Fruit fly (Drosophila melanogaster) S2 (cell line): ENCODE results near the gene nuf.

ENCODE experiments used
- CG8478 ChIP-seq: fragments of >200 bp; optimal IDR thresholded peaks from 2 replicates; lab custom pipeline; 2018
- CTCF ChIP-seq, 2 experiments: fragments of >200 bp; optimal IDR thresholded peaks; 2 replicates each; lab custom pipeline; 2018

DNA sequence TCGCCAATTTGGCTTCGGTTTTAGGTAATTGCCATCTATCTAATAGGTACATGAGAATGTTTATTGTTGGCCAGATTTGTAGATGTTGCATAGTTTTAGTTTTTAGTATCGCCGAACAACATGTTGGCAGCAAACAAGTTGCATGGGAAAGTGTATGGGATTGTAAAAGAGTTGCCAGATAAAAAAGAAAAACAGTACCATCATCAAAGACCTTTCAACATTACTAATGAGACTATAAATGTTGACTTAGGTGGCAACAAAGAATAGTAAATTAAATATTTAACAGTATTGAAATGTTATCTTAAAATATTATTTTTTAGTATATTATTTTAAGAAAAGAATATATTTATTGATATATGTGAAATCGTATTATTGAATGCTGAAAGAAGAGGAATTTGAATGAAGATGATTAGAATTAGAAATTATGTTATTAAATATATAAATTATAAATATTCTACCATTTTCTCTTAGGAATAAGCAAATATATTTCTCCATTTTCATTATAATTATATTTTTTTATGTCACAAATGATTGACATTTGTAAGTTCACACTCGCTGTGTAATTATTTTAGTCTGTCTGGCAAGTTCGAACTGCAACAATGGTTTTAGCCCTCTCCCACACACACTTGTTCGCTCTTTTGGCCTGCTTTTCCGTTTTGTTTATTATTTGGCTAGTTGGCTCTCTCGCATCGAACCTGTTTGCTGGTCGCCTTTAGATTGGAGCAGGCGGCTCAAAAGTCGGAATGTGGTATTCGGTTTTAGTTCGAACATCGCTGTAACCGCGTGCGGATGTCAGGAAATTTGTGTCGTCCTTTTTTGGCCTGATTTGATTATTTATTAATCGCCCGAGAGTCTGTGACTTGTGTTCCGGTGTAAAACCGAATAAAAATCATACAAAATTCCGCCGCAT, 14.2 kb downstream of the nuf start:
- TF ChIP-seq CG8478 (lab: Kevin White, UChicago): no peak
- no peak for TF ChIP-seq CTCF (optimal IDR thresholded peaks at IDR 0.05; lab: Kevin White, UChicago)
